Fruit fly (Drosophila melanogaster) whole organism, embryonic: ENCODE data around the gene Nepl9.
A peak's percentile ranks its signal among the peaks of the same experiment; 100 is the strongest.

Experiments used
- CG10543 ChIP-seq: fragments of 200-800 bp; sonication (Bioruptor generic); optimal IDR thresholded peaks from 3 replicates; lab custom pipeline; 2017; ENCODE audit warnings: missing biosample characterization, mild to moderate bottlenecking, missing genetic modification characterization, moderate library complexity
- CG12769 ChIP-seq: fragments of 200-800 bp; sonication (Bioruptor generic); optimal IDR thresholded peaks from 2 replicates; lab custom pipeline; 2019; ENCODE audit warnings: missing biosample characterization, mild to moderate bottlenecking, missing genetic modification characterization, moderate library complexity
- CG13123 ChIP-seq: fragments of 200-800 bp; sonication (Bioruptor generic); optimal IDR thresholded peaks from 2 replicates; lab custom pipeline; 2016; ENCODE audit warnings: missing biosample characterization, missing genetic modification characterization
- CG13296 ChIP-seq: fragments of 200-800 bp; sonication (Bioruptor generic); optimal IDR thresholded peaks from 3 replicates; lab custom pipeline; 2018; ENCODE audit warnings: missing biosample characterization, mild to moderate bottlenecking, missing genetic modification characterization
- CG17568 ChIP-seq: fragments of 200-800 bp; sonication (Bioruptor generic); optimal IDR thresholded peaks from 2 replicates; lab custom pipeline; 2018; ENCODE audit warnings: missing biosample characterization, mild to moderate bottlenecking, missing genetic modification characterization, moderate library complexity
- CG2116 ChIP-seq: fragments of 200-800 bp; sonication (Bioruptor generic); optimal IDR thresholded peaks from 3 replicates; lab custom pipeline; 2018; ENCODE audit warnings: missing biosample characterization, mild to moderate bottlenecking, missing genetic modification characterization
- CG2120 ChIP-seq: fragments of 200-800 bp; sonication (Bioruptor generic); optimal IDR thresholded peaks from 3 replicates; lab custom pipeline; 2016; ENCODE audit warnings: missing biosample characterization, missing genetic modification characterization
- CG2889 ChIP-seq: fragments of 200-800 bp; sonication (Bioruptor generic); IDR thresholded peaks from 3 replicates; pipeline ENCODE4 v1.3.6; 2022; ENCODE audit warnings: missing biosample characterization, missing genetic modification characterization
- CG3065 ChIP-seq: fragments of 200-800 bp; sonication (Bioruptor generic); optimal IDR thresholded peaks from 2 replicates; lab custom pipeline; 2016; ENCODE audit warnings: missing biosample characterization, missing genetic modification characterization
- CG32532 ChIP-seq: fragments of 200-800 bp; sonication (Bioruptor generic); IDR thresholded peaks from 2 replicates; pipeline ENCODE4 v1.3.6; 2022; ENCODE audit warnings: missing biosample characterization, missing genetic modification characterization
- CG3407 ChIP-seq: fragments of 200-800 bp; sonication (Bioruptor generic); optimal IDR thresholded peaks from 2 replicates; lab custom pipeline; 2018; ENCODE audit warnings: missing biosample characterization, mild to moderate bottlenecking, missing genetic modification characterization
- CG42726 ChIP-seq: fragments of 200-800 bp; sonication (Bioruptor generic); IDR thresholded peaks from 2 replicates; pipeline ENCODE4 v1.3.6; 2022; ENCODE audit warnings: missing biosample characterization, missing genetic modification characterization; ENCODE audit not compliant: partially characterized antibody
- CG4360 ChIP-seq: fragments of 200-800 bp; sonication (Bioruptor generic); IDR thresholded peaks from 2 replicates; pipeline ENCODE4 v1.3.6; 2022; ENCODE audit warnings: missing biosample characterization, missing genetic modification characterization
- CG6175 ChIP-seq: fragments of 200-800 bp; sonication (Bioruptor generic); IDR thresholded peaks from 3 replicates; pipeline ENCODE4 v1.3.6; 2022; ENCODE audit warnings: missing biosample characterization, missing genetic modification characterization
- CG6689 ChIP-seq: fragments of 200-800 bp; sonication (Bioruptor generic); IDR thresholded peaks from 2 replicates; pipeline ENCODE4 v1.3.6; 2022; ENCODE audit warnings: missing biosample characterization, missing genetic modification characterization
- CG6791 ChIP-seq: fragments of 200-800 bp; sonication (Bioruptor generic); IDR thresholded peaks from 3 replicates; pipeline ENCODE4 v1.3.6; 2022; ENCODE audit warnings: missing biosample characterization, missing genetic modification characterization; ENCODE audit not compliant: partially characterized antibody
- CG7372 ChIP-seq: fragments of 200-800 bp; sonication (Bioruptor generic); IDR thresholded peaks from 2 replicates; pipeline ENCODE4 v1.3.6; 2022; ENCODE audit warnings: missing biosample characterization, missing genetic modification characterization
- Camta ChIP-seq: fragments of 200-800 bp; sonication (Bioruptor generic); optimal IDR thresholded peaks from 2 replicates; lab custom pipeline; 2016; ENCODE audit warnings: missing biosample characterization, missing genetic modification characterization
- Chrac-16 ChIP-seq: fragments of 200-800 bp; sonication (Bioruptor generic); optimal IDR thresholded peaks from 3 replicates; lab custom pipeline; 2016; ENCODE audit warnings: missing biosample characterization, missing genetic modification characterization
- Dbx ChIP-seq: fragments of 200-800 bp; sonication (Bioruptor generic); IDR thresholded peaks from 3 replicates; pipeline ENCODE4 v1.3.6; 2022; ENCODE audit warnings: missing biosample characterization, missing genetic modification characterization
- Drgx ChIP-seq: fragments of 200-800 bp; sonication (Bioruptor generic); IDR thresholded peaks from 2 replicates; pipeline ENCODE4 v1.3.6; 2022; ENCODE audit warnings: missing biosample characterization, missing genetic modification characterization
- Hey ChIP-seq: fragments of 200-800 bp; sonication (Bioruptor generic); optimal IDR thresholded peaks from 3 replicates; lab custom pipeline; 2018; ENCODE audit warnings: missing biosample characterization, mild to moderate bottlenecking, missing genetic modification characterization
- Kr ChIP-seq: fragments of 200-800 bp; sonication (Bioruptor generic); optimal IDR thresholded peaks from 2 replicates; lab custom pipeline; 2017; ENCODE audit warnings: missing biosample characterization, mild to moderate bottlenecking, missing genetic modification characterization
- Lhr ChIP-seq: fragments of 200-800 bp; sonication (Bioruptor generic); optimal IDR thresholded peaks from 3 replicates; lab custom pipeline; 2017; ENCODE audit warnings: mild to moderate bottlenecking, missing biosample characterization, missing genetic modification reagents, missing genetic modification characterization
- MTF-1 ChIP-seq: fragments of 200-800 bp; sonication (Bioruptor generic); optimal IDR thresholded peaks from 2 replicates; lab custom pipeline; 2018; ENCODE audit warnings: missing biosample characterization, mild to moderate bottlenecking, missing genetic modification characterization, borderline replicate concordance
- Max ChIP-seq: fragments of 200-800 bp; sonication (Bioruptor generic); optimal IDR thresholded peaks from 2 replicates; lab custom pipeline; 2016; ENCODE audit warnings: missing biosample characterization, mild to moderate bottlenecking, missing genetic modification characterization
- Med ChIP-seq: fragments of 200-800 bp; sonication (Bioruptor generic); peaks from one replicate; lab custom pipeline; 2016; ENCODE audit warnings: missing biosample characterization, missing genetic modification characterization, mild to moderate bottlenecking, inconsistent platforms, moderate library complexity
- NC2α ChIP-seq: fragments of 200-800 bp; sonication (Bioruptor generic); optimal IDR thresholded peaks from 2 replicates; lab custom pipeline; 2016; ENCODE audit warnings: missing biosample characterization, missing genetic modification characterization
- Poxn ChIP-seq: fragments of 200-800 bp; sonication (Bioruptor generic); IDR thresholded peaks from 2 replicates; pipeline ENCODE4 v1.3.6; 2022; ENCODE audit warnings: missing biosample characterization, missing genetic modification characterization
- al ChIP-seq: fragments of 200-800 bp; sonication (Bioruptor generic); IDR thresholded peaks from 2 replicates; pipeline ENCODE4 v1.3.6; 2022; ENCODE audit warnings: missing biosample characterization, missing genetic modification characterization
- chm ChIP-seq: fragments of 200-800 bp; sonication (Bioruptor generic); IDR thresholded peaks from 2 replicates; pipeline ENCODE4 v1.3.6; 2022; ENCODE audit warnings: missing biosample characterization, missing genetic modification characterization
- crol ChIP-seq: fragments of 200-800 bp; sonication (Bioruptor generic); IDR thresholded peaks from 2 replicates; pipeline ENCODE4 v1.3.6; 2022; ENCODE audit warnings: missing biosample characterization, missing genetic modification characterization
- crp ChIP-seq, 2 experiments: fragments of 200-800 bp; sonication (Bioruptor generic); optimal IDR thresholded peaks; 2 replicates in 1 of 2; 3 replicates in 1 of 2; lab custom pipeline; 2017; ENCODE audit warnings: missing biosample characterization in 2 of 2, missing genetic modification characterization in 2 of 2, mild to moderate bottlenecking in 1 of 2, moderate library complexity in 1 of 2
- cwo ChIP-seq: fragments of 200-800 bp; sonication (Bioruptor generic); optimal IDR thresholded peaks from 3 replicates; lab custom pipeline; 2017; ENCODE audit warnings: missing biosample characterization, missing genetic modification characterization, mild to moderate bottlenecking, moderate library complexity, missing genetic modification reagents
- da ChIP-seq: fragments of 200-800 bp; sonication (Bioruptor generic); optimal IDR thresholded peaks from 2 replicates; lab custom pipeline; 2016; ENCODE audit warnings: missing biosample characterization, missing genetic modification characterization
- eve ChIP-seq, 2 experiments: fragments of >200 bp; optimal IDR thresholded peaks; 2 replicates each; lab custom pipeline; 2017; ENCODE audit warnings: missing biosample characterization in 2 of 2, missing genetic modification characterization in 2 of 2
- ftz-f1 ChIP-seq: fragments of 200-800 bp; sonication (Bioruptor generic); optimal IDR thresholded peaks from 2 replicates; lab custom pipeline; 2016; ENCODE audit warnings: missing biosample characterization, missing genetic modification characterization
- gce ChIP-seq: fragments of 200-800 bp; sonication (Bioruptor generic); IDR thresholded peaks from 3 replicates; pipeline ENCODE4 v1.3.6; 2022; ENCODE audit warnings: missing biosample characterization, missing genetic modification characterization
- gsb ChIP-seq: fragments of 200-800 bp; sonication (Bioruptor generic); IDR thresholded peaks from 2 replicates; pipeline ENCODE4 v1.3.6; 2022; ENCODE audit warnings: missing biosample characterization, missing genetic modification characterization
- ham ChIP-seq: fragments of 200-800 bp; sonication (Bioruptor generic); IDR thresholded peaks from 2 replicates; pipeline ENCODE4 v1.3.6; 2022; ENCODE audit warnings: missing biosample characterization, missing genetic modification characterization
- her ChIP-seq: fragments of 200-800 bp; sonication (Bioruptor generic); optimal IDR thresholded peaks from 2 replicates; lab custom pipeline; 2016; ENCODE audit warnings: missing biosample characterization, missing genetic modification characterization
- mirr ChIP-seq: fragments of 200-800 bp; sonication (Bioruptor generic); optimal IDR thresholded peaks from 3 replicates; lab custom pipeline; 2018; ENCODE audit warnings: missing biosample characterization, mild to moderate bottlenecking, missing genetic modification characterization
- ranshi ChIP-seq: fragments of 200-800 bp; sonication (Bioruptor generic); IDR thresholded peaks from 2 replicates; pipeline ENCODE4 v1.3.6; 2022; ENCODE audit warnings: missing biosample characterization, missing genetic modification characterization
- ro ChIP-seq: fragments of 200-800 bp; sonication (Bioruptor generic); IDR thresholded peaks from 2 replicates; pipeline ENCODE4 v1.3.6; 2022; ENCODE audit warnings: missing biosample characterization, missing genetic modification characterization
- sens ChIP-seq: fragments of 200-800 bp; sonication (Bioruptor generic); peaks from one replicate; lab custom pipeline; 2016; ENCODE audit warnings: missing biosample characterization, missing genetic modification characterization
- seq ChIP-seq: fragments of 200-800 bp; sonication (Bioruptor generic); IDR thresholded peaks from 2 replicates; pipeline ENCODE4 v1.3.6; 2022; ENCODE audit warnings: missing biosample characterization, missing genetic modification characterization
- slbo ChIP-seq: fragments of 200-800 bp; sonication (Bioruptor generic); IDR thresholded peaks from 2 replicates; pipeline ENCODE4 v1.3.6; 2022; ENCODE audit warnings: missing biosample characterization, missing genetic modification characterization
- vnd ChIP-seq: fragments of 200-800 bp; sonication (Bioruptor generic); IDR thresholded peaks from 3 replicates; pipeline ENCODE4 v1.3.6; 2022; ENCODE audit warnings: missing biosample characterization, missing genetic modification characterization; ENCODE audit not compliant: partially characterized antibody
- wek ChIP-seq: fragments of 200-800 bp; sonication (Bioruptor generic); optimal IDR thresholded peaks from 3 replicates; lab custom pipeline; 2018; ENCODE audit warnings: missing biosample characterization, mild to moderate bottlenecking, missing genetic modification characterization, moderate library complexity

Gene Nepl9

DNA sequence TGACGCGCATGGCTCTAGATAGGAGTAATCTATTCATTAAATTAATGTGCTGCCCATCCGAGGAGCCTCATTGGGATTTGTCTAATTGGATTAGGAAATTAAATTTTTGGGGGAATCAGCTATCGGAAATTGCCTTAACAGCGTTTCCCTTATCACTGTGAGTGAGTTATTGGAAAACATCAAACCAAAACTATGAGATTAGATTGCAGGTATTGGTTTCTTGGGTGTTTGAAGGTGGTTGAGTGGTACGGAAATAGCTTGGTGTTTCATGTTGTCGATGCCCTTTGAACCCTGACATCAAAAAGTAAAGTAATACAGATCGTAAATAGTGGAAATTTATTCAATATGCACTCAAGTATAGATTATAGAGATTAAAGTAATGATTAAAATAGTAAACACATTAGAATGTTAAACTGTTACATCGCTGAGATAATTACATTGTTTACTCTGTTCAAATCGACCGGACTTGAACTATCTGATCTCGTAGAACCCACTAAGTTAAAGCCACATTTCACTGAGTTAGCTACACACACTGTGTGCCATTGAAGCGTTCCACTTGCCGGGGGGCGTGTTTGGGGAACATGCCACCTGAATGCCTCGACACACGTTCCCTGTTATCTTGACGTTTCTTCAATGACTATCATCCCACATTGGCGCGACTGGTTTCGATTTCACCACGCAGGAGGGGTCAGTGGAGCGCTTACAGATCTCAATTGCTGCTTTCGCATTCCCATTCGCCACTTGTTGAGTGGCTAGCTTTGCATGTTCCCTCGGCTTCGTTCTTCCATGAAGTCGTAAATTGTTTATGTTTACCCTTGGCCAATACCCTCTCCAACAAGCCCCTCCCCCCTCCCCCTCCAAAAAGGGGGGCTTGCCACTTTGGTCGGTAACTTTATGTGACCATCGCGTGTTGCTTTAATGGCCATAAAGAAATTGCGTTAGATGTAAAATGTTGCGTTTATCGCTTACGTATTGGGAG lies 46.1 kb upstream of the Nepl9 start (continued):
- TF ChIP-seq slbo (GFP tag; lab: Robert Waterston, UW) (no peak), her (no peak), ranshi (no peak), Chrac-16 (GFP tag; lab: Kevin White, UChicago) (no peak), ftz-f1 (GFP tag; lab: Kevin White, UChicago) (peak; percentile 30), CG6791 (GFP tag; lab: Robert Waterston, UW) (no peak), Med (GFP tag; lab: Kevin White, UChicago) (peak; percentile 77), cwo (GFP tag; lab: Kevin White, UChicago) (peak; percentile 9), CG12769 (tag; lab: Kevin White, UChicago) (peak; percentile 20), CG42726 (no peak), da (GFP tag; lab: Kevin White, UChicago) (no peak), CG13123 (GFP tag; lab: Kevin White, UChicago) (no peak), CG6689 (GFP tag; lab: Robert Waterston, UW) (0 out of 2 replicates have a peak, but pooled peaks have one; percentile 8), MTF-1 (GFP tag; lab: Kevin White, UChicago) (no peak), vnd (no peak), CG17568 (GFP tag; lab: Kevin White, UChicago) (no peak), CG2889 (GFP tag; lab: Robert Waterston, UW) (no peak), Max (GFP tag; lab: Kevin White, UChicago) (no peak), CG7372 (GFP tag; lab: Robert Waterston, UW) (no peak), mirr (GFP tag; lab: Kevin White, UChicago) (peak; percentile 98), Poxn (no peak), NC2α (GFP tag; lab: Kevin White, UChicago) (no peak), Lhr (GFP tag; lab: Kevin White, UChicago) (no peak), ham (0 out of 2 replicates have a peak, but pooled peaks have one; percentile 40), CG6175 (GFP tag; lab: Robert Waterston, UW) (0 out of 3 replicates have a peak, but pooled peaks have one; percentile 52), seq (no peak), sens (GFP tag; lab: Kevin White, UChicago) (peak; percentile 13), gce (no peak), crol (peak; percentile 85), CG3407 (GFP tag; lab: Kevin White, UChicago) (no peak), wek (GFP tag; lab: Kevin White, UChicago) (no peak), Kr (GFP tag; lab: Kevin White, UChicago) (no peak), CG2116 (GFP tag; lab: Kevin White, UChicago) (no peak), eve (GFP tag; optimal IDR thresholded peaks at IDR 0.05; lab: Kevin White, UChicago) (peak in 1 of 2 experiments; percentile 35), al (no peak), gsb (GFP tag; lab: Robert Waterston, UW) (no peak), CG10543 (GFP tag; lab: Kevin White, UChicago) (peak; percentile 23), chm (no peak), CG4360 (no peak), crp (GFP tag; optimal IDR thresholded peaks at IDR 0.05; lab: Kevin White, UChicago) (no peak), ro (GFP tag; lab: Robert Waterston, UW) (no peak), Camta (GFP tag; lab: Kevin White, UChicago) (no peak), CG32532 (GFP tag; lab: Robert Waterston, UW) (peak; percentile 19; the same call in 1 of the 2 replicates), Hey (tag; lab: Kevin White, UChicago) (peak; percentile 11), CG3065 (no peak), Dbx (GFP tag; lab: Robert Waterston, UW) (0 out of 3 replicates have a peak, but pooled peaks have one; percentile 45), CG13296 (GFP tag; lab: Kevin White, UChicago) (no peak), CG2120 (peak; percentile 25), Drgx (GFP tag; lab: Robert Waterston, UW) (peak; percentile 17; the same call in 1 of the 2 replicates)
